Worm (Caenorhabditis elegans) whole organism, L4 larva: ENCODE data around the gene rpl-42.

Experiments used
- T26A8.4 ChIP-seq: fragments of 200-800 bp; sonication (Bioruptor generic); IDR thresholded peaks from 2 replicates; pipeline ENCODE4 v1.3.6; 2022; ENCODE audit warnings: missing genetic modification characterization, missing compliant biosample characterization
- ceh-82 ChIP-seq: sonication (generic microtip); optimal IDR thresholded peaks from 2 replicates; lab custom pipeline; 2017; ENCODE audit warnings: missing biosample characterization, missing genetic modification characterization
- daf-16 ChIP-seq, 3 experiments: sonication (generic microtip); optimal IDR thresholded peaks; 2 replicates each; lab custom pipeline; 2016 to 2017; ENCODE audit warnings: missing genetic modification characterization in 3 of 3, missing genetic modification reagents in 3 of 3, mild to moderate bottlenecking in 2 of 3, missing compliant biosample characterization in 2 of 3, missing biosample characterization in 1 of 3, moderate library complexity in 1 of 3
- egl-27 ChIP-seq: sonication (generic microtip); optimal IDR thresholded peaks from 3 replicates; lab custom pipeline; 2017; ENCODE audit warnings: missing biosample characterization, missing genetic modification reagents, missing genetic modification characterization
- fos-1 ChIP-seq: fragments of 150-350 bp; optimal IDR thresholded peaks from 2 replicates; lab custom pipeline; 2014; ENCODE audit warnings: missing biosample characterization, missing genetic modification characterization
- hif-1 ChIP-seq, 2 experiments: sonication (generic microtip); optimal IDR thresholded peaks; 2 replicates each; lab custom pipeline; 2016 to 2017; ENCODE audit warnings: missing compliant biosample characterization in 2 of 2, missing genetic modification characterization in 2 of 2, missing genetic modification reagents in 2 of 2, missing genotype in 2 of 2, mild to moderate bottlenecking in 1 of 2
- hlh-11 ChIP-seq: fragments of 200-800 bp; sonication (Bioruptor generic); optimal IDR thresholded peaks from 2 replicates; lab custom pipeline; 2018; ENCODE audit warnings: mild to moderate bottlenecking, missing genetic modification characterization, missing compliant biosample characterization
- mes-2 ChIP-seq: sonication (generic microtip); optimal IDR thresholded peaks from 2 replicates; lab custom pipeline; 2016; ENCODE audit warnings: missing genotype, mild to moderate bottlenecking, missing genetic modification characterization, missing compliant biosample characterization; ENCODE audit not compliant: poor library complexity, severe bottlenecking
- nhr-11 ChIP-seq: fragments of 150-350 bp; optimal IDR thresholded peaks from 2 replicates; lab custom pipeline; 2014; ENCODE audit warnings: missing biosample characterization, missing genetic modification characterization
- nhr-76 ChIP-seq: fragments of 150-350 bp; optimal IDR thresholded peaks from 2 replicates; lab custom pipeline; 2014; ENCODE audit warnings: missing biosample characterization, missing genetic modification characterization
- snpc-1.2 ChIP-seq: fragments of 200-800 bp; sonication (Bioruptor generic); IDR thresholded peaks from 2 replicates; pipeline ENCODE4 v1.3.6; 2022; ENCODE audit warnings: missing genetic modification reagents, missing genetic modification characterization, missing compliant biosample characterization
- zfp-3 ChIP-seq: fragments of 200-800 bp; sonication (Bioruptor generic); conservative IDR thresholded peaks from 2 replicates; pipeline ENCODE4 v1.3.6; 2022; ENCODE audit warnings: missing genetic modification reagents, missing genetic modification characterization, missing compliant biosample characterization
- ztf-11 ChIP-seq: fragments of 150-350 bp; optimal IDR thresholded peaks from 2 replicates; lab custom pipeline; 2014; ENCODE audit warnings: missing biosample characterization, missing genetic modification characterization

ce11 chrII:11125059-11125594, 32.6 kb downstream of the rpl-42 start:
- no peak for TF ChIP-seq hif-1 (tag; optimal IDR thresholded peaks at IDR 0.05; lab: Kevin White, UChicago)
- no peak for TF ChIP-seq ztf-11 (tag; lab: Kevin White, UChicago)
- no peak for TF ChIP-seq nhr-11 (tag; lab: Kevin White, UChicago)
- TF ChIP-seq hlh-11 (tag; lab: Kevin White, UChicago), result no peak
- TF ChIP-seq egl-27 (tag; lab: Kevin White, UChicago), result no peak
- no peak for TF ChIP-seq fos-1 (tag; lab: Kevin White, UChicago)
- TF ChIP-seq zfp-3 (GFP tag; lab: Robert Waterston, UW), result no peak
- no peak for TF ChIP-seq mes-2 (tag; lab: Kevin White, UChicago)
- TF ChIP-seq ceh-82, result no peak
- TF ChIP-seq snpc-1.2 (GFP tag; lab: Robert Waterston, UW), result peak; percentile 39; the same call in 1 of the 2 replicates
- no peak for TF ChIP-seq daf-16 (GFP tag; optimal IDR thresholded peaks at IDR 0.05; lab: Kevin White, UChicago)
- no peak for TF ChIP-seq daf-16 (tag; optimal IDR thresholded peaks at IDR 0.05; lab: Kevin White, UChicago)
- TF ChIP-seq nhr-76, result no peak
- no peak for TF ChIP-seq T26A8.4
